Worm (Caenorhabditis elegans): ENCODE data around the gene fkb-6.

fkb-6 gene

ce11 chrV:20813646-20814045 lies 32.3 kb upstream of the fkb-6 start:
- TF ChIP-seq mdl-1 (tag; optimal IDR thresholded peaks at IDR 0.05): no peak
- TF ChIP-seq ceh-82 (tag; optimal IDR thresholded peaks at IDR 0.05): no peak
- TF ChIP-seq F13H6.1 (tag; optimal IDR thresholded peaks at IDR 0.05): no peak
- TF ChIP-seq ztf-4 (tag; optimal IDR thresholded peaks at IDR 0.05): no peak
- no peak for TF ChIP-seq elt-1 (tag; optimal IDR thresholded peaks at IDR 0.05)
- no peak for TF ChIP-seq lin-13 (GFP tag; optimal IDR thresholded peaks at IDR 0.05)
- no peak for TF ChIP-seq alr-1 (tag; optimal IDR thresholded peaks at IDR 0.05)
- TF ChIP-seq nhr-237 (tag; optimal IDR thresholded peaks at IDR 0.05): no peak
- no peak for TF ChIP-seq mbf-1 (tag; optimal IDR thresholded peaks at IDR 0.05)
- no peak for TF ChIP-seq nhr-23 (tag; optimal IDR thresholded peaks at IDR 0.05)
- no peak for TF ChIP-seq Y55F3AM.14 (GFP tag; optimal IDR thresholded peaks at IDR 0.05)

ce11 chrV:20814424-20814823 lies 31.5 kb upstream of the fkb-6 start, which contains the start of gene Y44A6D.7:
Gene Y44A6D.7 (plus strand): TSS chrV:20814724.
- no peak for TF ChIP-seq Y55F3AM.14 (GFP tag; optimal IDR thresholded peaks at IDR 0.05)
- peak; percentile 39 for TF ChIP-seq unc-55 (GFP tag; optimal IDR thresholded peaks at IDR 0.05)

ce11 chrV:20815842-20816241 lies 30.1 kb upstream of the fkb-6 start, which contains the start of gene sshk-1:
Gene sshk-1 (plus strand): TSS chrV:20816142.
- TF ChIP-seq dmd-4 (tag; optimal IDR thresholded peaks at IDR 0.05): no peak
- TF ChIP-seq mdl-1 (tag; optimal IDR thresholded peaks at IDR 0.05): no peak
- TF ChIP-seq elt-3 (tag; optimal IDR thresholded peaks at IDR 0.05): no peak
- no peak for TF ChIP-seq Y55F3AM.14 (GFP tag; optimal IDR thresholded peaks at IDR 0.05)
- TF ChIP-seq ztf-4 (tag; optimal IDR thresholded peaks at IDR 0.05): no peak
- no peak for TF ChIP-seq snpc-4 (tag; optimal IDR thresholded peaks at IDR 0.05)
- no peak for TF ChIP-seq elt-1 (tag; optimal IDR thresholded peaks at IDR 0.05)
- TF ChIP-seq blmp-1 (tag; optimal IDR thresholded peaks at IDR 0.05; ENCODE audit: insufficient read depth): no peak
- TF ChIP-seq sma-9 (GFP tag; optimal IDR thresholded peaks at IDR 0.05): no peak
- TF ChIP-seq sma-9 (tag; optimal IDR thresholded peaks at IDR 0.05): no peak
- TF ChIP-seq peb-1 (tag; optimal IDR thresholded peaks at IDR 0.05): no peak
- TF ChIP-seq nhr-10 (tag; optimal IDR thresholded peaks at IDR 0.05): no peak
- no peak for TF ChIP-seq nhr-77 (tag; optimal IDR thresholded peaks at IDR 0.05)
- TF ChIP-seq C34F6.9 (tag; optimal IDR thresholded peaks at IDR 0.05): no peak
- no peak for TF ChIP-seq nhr-21 (tag; optimal IDR thresholded peaks at IDR 0.05)
- TF ChIP-seq nhr-12 (tag; optimal IDR thresholded peaks at IDR 0.05): no peak
- no peak for TF ChIP-seq ceh-16 (tag; optimal IDR thresholded peaks at IDR 0.05)
- no peak for TF ChIP-seq egl-27 (tag; optimal IDR thresholded peaks at IDR 0.05)
- TF ChIP-seq lsy-2 (tag; optimal IDR thresholded peaks at IDR 0.05): no peak

- no peak for TF ChIP-seq nhr-25 (tag; optimal IDR thresholded peaks at IDR 0.05)
- no peak for TF ChIP-seq mbf-1 (tag; optimal IDR thresholded peaks at IDR 0.05)
- TF ChIP-seq nhr-237 (tag; optimal IDR thresholded peaks at IDR 0.05): no peak
- no peak for TF ChIP-seq lin-13 (GFP tag; optimal IDR thresholded peaks at IDR 0.05)
- no peak for TF ChIP-seq lin-11 (tag; optimal IDR thresholded peaks at IDR 0.05)
- TF ChIP-seq nhr-10 (tag; optimal IDR thresholded peaks at IDR 0.05): no peak
- TF ChIP-seq unc-62 (GFP tag; optimal IDR thresholded peaks at IDR 0.05): no peak
- TF ChIP-seq ztf-1 (GFP tag; conservative IDR thresholded peaks at IDR 0.05): no peak
- TF ChIP-seq nhr-6 (tag; optimal IDR thresholded peaks at IDR 0.05): no peak
- TF ChIP-seq ama-1 (optimal IDR thresholded peaks at IDR 0.05): no peak
- no peak for TF ChIP-seq sem-4 (tag; optimal IDR thresholded peaks at IDR 0.05)
- no peak for TF ChIP-seq nhr-77 (tag; optimal IDR thresholded peaks at IDR 0.05)
These were observed 25.9 kb upstream of the fkb-6 start, which contains the start of gene T03D8.6 for ce11 chrV:20820033-20820432. Gene T03D8.6 (minus strand): TSS chrV:20820330.

ce11 chrV:20824962-20825609 lies 20.9 kb upstream of the fkb-6 start, which contains the start of the genes gcy-22 and grl-14:
Gene gcy-22 (minus strand): TSS chrV:20825062.
Gene grl-14 (plus strand): TSS chrV:20825559.
- TF ChIP-seq nhr-21 (tag; optimal IDR thresholded peaks at IDR 0.05): no peak
- no peak for TF ChIP-seq nhr-77 (tag; optimal IDR thresholded peaks at IDR 0.05)
- no peak for TF ChIP-seq aly-2 (tag; optimal IDR thresholded peaks at IDR 0.05)
- TF ChIP-seq nhr-23 (tag; optimal IDR thresholded peaks at IDR 0.05): no peak
- TF ChIP-seq crh-2 (tag; optimal IDR thresholded peaks at IDR 0.05): no peak
- no peak for TF ChIP-seq ama-1 (optimal IDR thresholded peaks at IDR 0.05)
- TF ChIP-seq blmp-1 (tag; optimal IDR thresholded peaks at IDR 0.05; ENCODE audit: insufficient read depth): no peak
- no peak for TF ChIP-seq lin-11 (tag; optimal IDR thresholded peaks at IDR 0.05)
- no peak for TF ChIP-seq ceh-82 (tag; optimal IDR thresholded peaks at IDR 0.05)
- no peak for TF ChIP-seq lin-13 (GFP tag; optimal IDR thresholded peaks at IDR 0.05)
